Worm (Caenorhabditis elegans): ENCODE results near the gene mrp-6.

Gene mrp-6

DNA sequence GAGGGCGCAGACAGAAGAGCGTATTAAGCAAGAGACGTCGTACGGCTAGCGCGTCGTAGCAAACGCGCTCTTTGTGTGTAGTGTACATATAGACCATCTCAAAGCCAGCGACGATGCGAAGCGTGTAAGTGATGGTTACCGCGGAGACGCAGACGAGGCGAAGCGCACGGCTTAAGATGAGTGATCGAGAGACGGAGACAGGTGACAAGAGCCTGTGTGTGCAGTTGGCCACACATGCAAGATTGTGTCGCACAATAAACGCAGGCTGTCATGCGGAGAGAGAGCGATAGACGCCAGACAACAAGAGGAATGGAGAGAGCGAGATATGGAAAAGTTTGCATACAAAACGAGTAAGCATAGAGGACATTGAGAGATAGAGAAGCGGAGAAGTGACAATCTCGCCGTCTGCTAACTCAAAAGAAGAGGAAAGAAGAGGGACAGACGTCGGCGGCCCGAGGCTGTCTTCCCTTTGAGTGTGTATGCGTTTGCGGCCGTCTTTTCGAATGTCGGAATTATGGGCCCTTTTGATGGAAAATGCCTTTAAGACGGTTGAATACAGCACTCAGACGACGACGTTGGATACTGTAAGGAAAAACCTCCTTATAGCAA is 36.3 kb upstream of the mrp-6 start (continued):
- peak; percentile 44 for TF ChIP-seq elt-1 (tag; optimal IDR thresholded peaks at IDR 0.05)
- TF ChIP-seq nhr-25 (tag; optimal IDR thresholded peaks at IDR 0.05), result peak; percentile 77
- peak; percentile 84 for TF ChIP-seq egl-27 (tag; optimal IDR thresholded peaks at IDR 0.05)
- TF ChIP-seq ztf-11 (tag; optimal IDR thresholded peaks at IDR 0.05), result no peak
- TF ChIP-seq elt-3 (tag; optimal IDR thresholded peaks at IDR 0.05), result no peak
- no peak for TF ChIP-seq unc-39 (tag; optimal IDR thresholded peaks at IDR 0.05)
- TF ChIP-seq alr-1 (tag; optimal IDR thresholded peaks at IDR 0.05), result no peak

- TF ChIP-seq dmd-4 (tag; optimal IDR thresholded peaks at IDR 0.05) (no peak), nhr-6 (tag; optimal IDR thresholded peaks at IDR 0.05) (no peak), C34F6.9 (tag; optimal IDR thresholded peaks at IDR 0.05) (peak; percentile 14), nhr-11 (tag; optimal IDR thresholded peaks at IDR 0.05) (no peak), nhr-77 (tag; optimal IDR thresholded peaks at IDR 0.05) (no peak), lsy-2 (tag; optimal IDR thresholded peaks at IDR 0.05) (peak in 1 of 2 experiments; percentile 68), gmeb-1 (tag; optimal IDR thresholded peaks at IDR 0.05) (no peak), sem-4 (tag; optimal IDR thresholded peaks at IDR 0.05) (no peak), R02D3.7 (tag; optimal IDR thresholded peaks at IDR 0.05) (no peak), nhr-129 (tag; optimal IDR thresholded peaks at IDR 0.05) (no peak), nhr-10 (tag; optimal IDR thresholded peaks at IDR 0.05) (no peak), snpc-4 (tag; optimal IDR thresholded peaks at IDR 0.05) (no peak), fos-1 (tag; optimal IDR thresholded peaks at IDR 0.05) (peak; percentile 74), sma-9 (GFP tag; optimal IDR thresholded peaks at IDR 0.05) (no peak), sma-9 (tag; optimal IDR thresholded peaks at IDR 0.05) (no peak), F13H6.1 (tag; optimal IDR thresholded peaks at IDR 0.05) (no peak), lin-39 (tag; optimal IDR thresholded peaks at IDR 0.05) (no peak)
Measured at ce11 chrX:4222200-4222599, 35.6 kb upstream of the mrp-6 start.

- TF ChIP-seq C34F6.9 (tag; optimal IDR thresholded peaks at IDR 0.05), result peak; percentile 10
- peak; percentile 48 for TF ChIP-seq nhr-129 (tag; optimal IDR thresholded peaks at IDR 0.05)
- peak; percentile 5 for TF ChIP-seq crh-2 (tag; optimal IDR thresholded peaks at IDR 0.05)
- TF ChIP-seq lsy-2 (tag; optimal IDR thresholded peaks at IDR 0.05), result peak in 1 of 2 experiments; percentile 5
- no peak for TF ChIP-seq lin-11 (tag; optimal IDR thresholded peaks at IDR 0.05)
Measured at ce11 chrX:4219487-4219886, 32.9 kb upstream of the mrp-6 start.

ce11 chrX:4218174-4218573 is 31.6 kb upstream of the mrp-6 start, which contains the start of gene W01H2.2:
TSS of gene W01H2.2 (minus strand) at chrX:4218458.
- TF ChIP-seq F13H6.1 (tag; optimal IDR thresholded peaks at IDR 0.05), result no peak
- no peak for TF ChIP-seq elt-1 (tag; optimal IDR thresholded peaks at IDR 0.05)
- TF ChIP-seq ZK546.5 (tag; optimal IDR thresholded peaks at IDR 0.05), result no peak
- peak; percentile 7 for TF ChIP-seq crh-2 (tag; optimal IDR thresholded peaks at IDR 0.05)
- no peak for TF ChIP-seq alr-1 (tag; optimal IDR thresholded peaks at IDR 0.05)
- peak; percentile 8 for TF ChIP-seq unc-55 (GFP tag; optimal IDR thresholded peaks at IDR 0.05)

ce11 chrX:4216894-4217293 is 30.3 kb upstream of the mrp-6 start, which contains the start of the genes F20B6.10 and hpk-1:
TSS of gene F20B6.10 (minus strand) at chrX:4217196.
TSS of gene hpk-1 (minus strand) at chrX:4217290.
- no peak for TF ChIP-seq gmeb-1 (tag; optimal IDR thresholded peaks at IDR 0.05)
- no peak for TF ChIP-seq mbf-1 (tag; optimal IDR thresholded peaks at IDR 0.05)
- no peak for TF ChIP-seq skn-1 (tag; optimal IDR thresholded peaks at IDR 0.05)
- no peak for TF ChIP-seq sma-9 (GFP tag; optimal IDR thresholded peaks at IDR 0.05)
- no peak for TF ChIP-seq sma-9 (tag; optimal IDR thresholded peaks at IDR 0.05)
- TF ChIP-seq ZK546.5 (tag; optimal IDR thresholded peaks at IDR 0.05), result no peak
- TF ChIP-seq snpc-4 (tag; optimal IDR thresholded peaks at IDR 0.05), result no peak
- TF ChIP-seq sem-4 (tag; optimal IDR thresholded peaks at IDR 0.05), result no peak
- no peak for TF ChIP-seq dmd-4 (tag; optimal IDR thresholded peaks at IDR 0.05)
- no peak for TF ChIP-seq elt-3 (tag; optimal IDR thresholded peaks at IDR 0.05)

- no peak for TF ChIP-seq unc-55 (GFP tag; optimal IDR thresholded peaks at IDR 0.05)
- TF ChIP-seq fos-1 (tag; optimal IDR thresholded peaks at IDR 0.05), result peak; percentile 37
- TF ChIP-seq sem-4 (tag; optimal IDR thresholded peaks at IDR 0.05), result no peak
- TF ChIP-seq ztf-11 (tag; optimal IDR thresholded peaks at IDR 0.05), result no peak
- TF ChIP-seq skn-1 (tag; optimal IDR thresholded peaks at IDR 0.05), result no peak
- no peak for TF ChIP-seq sma-3 (GFP tag; optimal IDR thresholded peaks at IDR 0.05)
- no peak for TF ChIP-seq Y55F3AM.14 (GFP tag; optimal IDR thresholded peaks at IDR 0.05)
- TF ChIP-seq sma-9 (GFP tag; optimal IDR thresholded peaks at IDR 0.05), result peak; percentile 13
- no peak for TF ChIP-seq sma-9 (tag; optimal IDR thresholded peaks at IDR 0.05)
- TF ChIP-seq gmeb-1 (tag; optimal IDR thresholded peaks at IDR 0.05), result peak; percentile 23
Measured at ce11 chrX:4215500-4216107, 29.0 kb upstream of the mrp-6 start.
